Worm (Caenorhabditis elegans) whole organism, midembryonic: ENCODE data around the gene T16G1.3.

Experiments used
- cog-1 ChIP-seq: sonication (generic microtip); optimal IDR thresholded peaks from 2 replicates; lab custom pipeline; 2016; ENCODE audit warnings: missing genetic modification characterization, missing compliant biosample characterization
- flt-1 ChIP-seq: fragments of 200-800 bp; sonication (Bioruptor generic); IDR thresholded peaks from 2 replicates; pipeline ENCODE4 v1.3.6; 2022; ENCODE audit warnings: missing genetic modification characterization, missing compliant biosample characterization
- klf-2 ChIP-seq: fragments of 200-800 bp; sonication (Bioruptor generic); conservative IDR thresholded peaks from 2 replicates; pipeline ENCODE4 v1.3.6; 2022; ENCODE audit warnings: missing genetic modification reagents, missing genetic modification characterization, missing compliant biosample characterization
- ref-1 ChIP-seq: fragments of 200-800 bp; sonication (Bioruptor generic); conservative IDR thresholded peaks from 2 replicates; pipeline ENCODE4 v1.3.6; 2022; ENCODE audit warnings: missing genetic modification reagents, missing genetic modification characterization, missing compliant biosample characterization
- tab-1 ChIP-seq: fragments of 200-800 bp; sonication (Bioruptor generic); IDR thresholded peaks from 2 replicates; pipeline ENCODE4 v1.3.6; 2022; ENCODE audit warnings: missing genetic modification characterization, missing compliant biosample characterization
- ztf-23 ChIP-seq: fragments of 200-800 bp; sonication (Bioruptor generic); IDR thresholded peaks from 2 replicates; pipeline ENCODE4 v1.3.6; 2022; ENCODE audit warnings: missing genetic modification reagents, missing genetic modification characterization, missing compliant biosample characterization
- ztf-29 ChIP-seq: fragments of 200-800 bp; sonication (Bioruptor generic); IDR thresholded peaks from 2 replicates; pipeline ENCODE4 v1.3.6; 2022; ENCODE audit warnings: missing genetic modification reagents, missing genetic modification characterization, missing compliant biosample characterization

DNA sequence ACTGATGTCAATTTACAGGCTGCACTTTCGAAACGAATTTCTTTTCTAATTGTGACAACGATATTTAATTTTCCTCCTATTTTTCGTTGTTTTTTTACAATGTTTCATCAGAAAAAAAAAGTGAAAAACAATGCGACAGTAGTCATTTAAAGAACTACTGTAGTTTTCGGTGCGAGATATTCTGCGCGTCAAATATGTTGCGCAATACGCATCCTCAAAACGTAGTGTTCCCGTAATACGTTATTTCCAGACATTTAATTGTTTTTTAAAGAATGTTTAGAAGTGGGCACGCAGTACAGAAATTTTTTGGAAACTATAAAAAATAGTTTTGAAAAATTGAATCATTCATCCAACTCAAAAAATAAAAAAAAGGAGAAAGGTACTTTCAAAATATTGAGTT lies 29.9 kb upstream of the T16G1.3 start:
- TF ChIP-seq ztf-29 (GFP tag; lab: Robert Waterston, UW) (no peak), ztf-23 (GFP tag; lab: Robert Waterston, UW) (no peak), klf-2 (no peak), flt-1 (no peak), tab-1 (GFP tag; lab: Robert Waterston, UW) (no peak), ref-1 (GFP tag; lab: Robert Waterston, UW) (no peak), cog-1 (tag; lab: Kevin White, UChicago) (no peak)
